Fruit fly (Drosophila melanogaster): ENCODE results near the gene CG17261.

CG17261 gene

dm6 chr2L:3058772-3059623 lies 16.6 kb downstream of the CG17261 start (continued):
- TF ChIP-seq ems (GFP tag; optimal IDR thresholded peaks at IDR 0.05) (no peak), MBD-R2 (GFP tag; IDR thresholded peaks at IDR 0.05) (peak; percentile 7; the same call in 1 of the 2 replicates), sima (GFP tag; optimal IDR thresholded peaks at IDR 0.05) (no peak), pan (optimal IDR thresholded peaks at IDR 0.05) (no peak), pan (GFP tag; optimal IDR thresholded peaks at IDR 0.05 in 1 of 2, IDR thresholded peaks at IDR 0.05 in 1 of 2) (no peak), knrl (GFP tag; IDR thresholded peaks at IDR 0.05; ENCODE audit: partially characterized antibody) (no peak), eyg (GFP tag; optimal IDR thresholded peaks at IDR 0.05) (peak; percentile 43), salm (tag; optimal IDR thresholded peaks at IDR 0.05) (no peak), Doc2 (GFP tag; IDR thresholded peaks at IDR 0.05) (no peak), CG18011 (GFP tag; optimal IDR thresholded peaks at IDR 0.05) (no peak), CG13296 (GFP tag; optimal IDR thresholded peaks at IDR 0.05) (no peak), dimm (GFP tag; IDR thresholded peaks at IDR 0.05) (no peak), CG3281 (GFP tag; optimal IDR thresholded peaks at IDR 0.05) (peak; percentile 44), Eip74EF (GFP tag; optimal IDR thresholded peaks at IDR 0.05) (no peak), D (optimal IDR thresholded peaks at IDR 0.05) (no peak), D (GFP tag; optimal IDR thresholded peaks at IDR 0.05) (no peak), wor (GFP tag; IDR thresholded peaks at IDR 0.05) (no peak), Xrp1 (GFP tag; IDR thresholded peaks at IDR 0.05) (peak; percentile 47), Hand (GFP tag; optimal IDR thresholded peaks at IDR 0.05) (no peak), slp2 (GFP tag; optimal IDR thresholded peaks at IDR 0.05) (no peak), Hsf (GFP tag; optimal IDR thresholded peaks at IDR 0.05) (peak; percentile 1), CG31224 (GFP tag; IDR thresholded peaks at IDR 0.05) (no peak; the same call in 1 of the 2 replicates), Sry-β (GFP tag; optimal IDR thresholded peaks at IDR 0.05) (no peak), Mrtf (GFP tag; IDR thresholded peaks at IDR 0.05) (no peak), lab (GFP tag; optimal IDR thresholded peaks at IDR 0.05) (no peak), dysf (GFP tag; IDR thresholded peaks at IDR 0.05) (peak; percentile 67), fd64A (GFP tag; optimal IDR thresholded peaks at IDR 0.05) (no peak), NC2β (GFP tag; optimal IDR thresholded peaks at IDR 0.05) (no peak), maf-S (GFP tag; optimal IDR thresholded peaks at IDR 0.05) (peak; percentile 29), nmo (GFP tag; optimal IDR thresholded peaks at IDR 0.05) (no peak), CG10979 (tag; optimal IDR thresholded peaks at IDR 0.05) (no peak), CG11696 (GFP tag; IDR thresholded peaks at IDR 0.05) (0 out of 2 replicates have a peak, but pooled peaks have one; percentile 36), CG8944 (GFP tag; optimal IDR thresholded peaks at IDR 0.05) (peak; percentile 8), az2 (GFP tag; optimal IDR thresholded peaks at IDR 0.05) (no peak), danr (GFP tag; IDR thresholded peaks at IDR 0.05) (no peak), CG7928 (GFP tag; optimal IDR thresholded peaks at IDR 0.05) (no peak), C15 (GFP tag; IDR thresholded peaks at IDR 0.05) (no peak), Hmr (GFP tag; optimal IDR thresholded peaks at IDR 0.05) (peak; percentile 48), CG1602 (GFP tag; optimal IDR thresholded peaks at IDR 0.05) (no peak), CG7357 (GFP tag; IDR thresholded peaks at IDR 0.05) (no peak), en (GFP tag; optimal IDR thresholded peaks at IDR 0.05) (no peak), TFAM (GFP tag; optimal IDR thresholded peaks at IDR 0.05) (no peak), CG4707 (GFP tag; optimal IDR thresholded peaks at IDR 0.05) (no peak), Doc3 (GFP tag; IDR thresholded peaks at IDR 0.05; ENCODE audit: partially characterized antibody) (no peak), chinmo (GFP tag; IDR thresholded peaks at IDR 0.05; ENCODE audit: partially characterized antibody) (peak; percentile 80; the same call in 2 of the 4 replicates), bowl (GFP tag; IDR thresholded peaks at IDR 0.05) (no peak), CG1832 (GFP tag; optimal IDR thresholded peaks at IDR 0.05) (no peak), CG12299 (tag; optimal IDR thresholded peaks at IDR 0.05) (no peak), HmgD (GFP tag; optimal IDR thresholded peaks at IDR 0.05) (no peak), zfh2 (GFP tag; optimal IDR thresholded peaks at IDR 0.05) (peak; percentile 56)
